Worm (Caenorhabditis elegans) whole organism, L4/young adult: ENCODE measurements around the gene such-1.

Experiments used
- W03F9.2 ChIP-seq: fragments of 150-350 bp; optimal IDR thresholded peaks from 2 replicates; lab custom pipeline; 2014; ENCODE audit warnings: missing biosample characterization, missing genetic modification characterization
- dao-5 ChIP-seq: sonication (generic microtip); optimal IDR thresholded peaks from 2 replicates; lab custom pipeline; 2016; ENCODE audit warnings: missing genotype, missing genetic modification characterization, moderate library complexity, missing compliant biosample characterization
- him-1 ChIP-seq: sonication (generic microtip); optimal IDR thresholded peaks from 2 replicates; lab custom pipeline; 2016; ENCODE audit warnings: missing genotype, missing genetic modification reagents, missing genetic modification characterization, missing compliant biosample characterization

DNA sequence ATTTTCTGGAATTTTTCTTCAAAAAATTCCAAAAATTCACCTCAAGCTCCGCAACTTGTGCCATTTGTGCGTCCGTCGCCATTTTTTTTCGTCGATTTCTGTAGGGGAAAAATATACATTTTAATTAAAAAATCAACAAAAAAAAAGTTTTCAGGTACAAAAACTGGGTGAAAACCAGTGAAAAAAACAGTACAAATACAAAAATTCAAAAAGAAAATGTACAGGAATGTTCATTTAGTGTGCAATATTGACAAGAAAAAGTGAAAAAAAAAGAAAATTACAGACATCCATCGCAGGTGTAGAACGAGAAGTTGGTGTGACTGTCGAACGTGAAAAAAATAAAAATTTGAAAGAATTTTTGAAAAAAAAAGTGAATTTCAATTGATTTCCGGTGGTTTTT lies 20.8 kb downstream of the such-1 start, which contains the start of gene tin-10:
- TF ChIP-seq him-1 (tag; lab: Kevin White, UChicago) (no peak), W03F9.2 (no peak), dao-5 (tag; lab: Kevin White, UChicago) (no peak)
